Worm (Caenorhabditis elegans) whole organism, late embryonic: ENCODE results near the gene gpa-17.

ENCODE experiments used
- C38D4.7 ChIP-seq: fragments of 200-800 bp; sonication (Bioruptor generic); optimal IDR thresholded peaks from 2 replicates; lab custom pipeline; 2018; ENCODE audit warnings: mild to moderate bottlenecking, missing genetic modification characterization, moderate library complexity, missing compliant biosample characterization
- F13H6.1 ChIP-seq: sonication (generic microtip); optimal IDR thresholded peaks from 2 replicates; lab custom pipeline; 2016; ENCODE audit warnings: missing genetic modification characterization, missing compliant biosample characterization
- K02D7.2 ChIP-seq: sonication (generic microtip); optimal IDR thresholded peaks from 2 replicates; lab custom pipeline; 2017; ENCODE audit warnings: mild to moderate bottlenecking, missing genetic modification characterization, missing compliant biosample characterization
- K09A11.1 ChIP-seq: sonication (generic microtip); optimal IDR thresholded peaks from 2 replicates; lab custom pipeline; 2017; ENCODE audit warnings: antibody characterized with exemption, mild to moderate bottlenecking, missing genetic modification characterization, missing compliant biosample characterization; ENCODE audit not compliant: insufficient read depth
- T23F11.4 ChIP-seq: fragments of 200-800 bp; sonication (Bioruptor generic); optimal IDR thresholded peaks from 2 replicates; lab custom pipeline; 2018; ENCODE audit warnings: mild to moderate bottlenecking, missing genetic modification characterization, missing compliant biosample characterization
- ahr-1 ChIP-seq: sonication (generic microtip); optimal IDR thresholded peaks from 2 replicates; lab custom pipeline; 2016; ENCODE audit warnings: missing genetic modification characterization, missing compliant biosample characterization
- ama-1 ChIP-seq: fragments of 150-350 bp; optimal IDR thresholded peaks from 2 replicates; lab custom pipeline; 2014
- ceh-14 ChIP-seq: sonication (generic microtip); optimal IDR thresholded peaks from 2 replicates; lab custom pipeline; 2016; ENCODE audit warnings: missing genotype, missing genetic modification characterization, missing compliant biosample characterization
- ceh-19 ChIP-seq: fragments of 200-800 bp; sonication (Bioruptor generic); optimal IDR thresholded peaks from 2 replicates; lab custom pipeline; 2018; ENCODE audit warnings: mild to moderate bottlenecking, missing genetic modification characterization, missing compliant biosample characterization
- ceh-2 ChIP-seq: sonication (generic microtip); optimal IDR thresholded peaks from 2 replicates; lab custom pipeline; 2016; ENCODE audit warnings: missing genotype, missing genetic modification characterization, missing compliant biosample characterization
- ceh-22 ChIP-seq: sonication (generic microtip); optimal IDR thresholded peaks from 2 replicates; lab custom pipeline; 2017; ENCODE audit warnings: missing biosample characterization, missing genetic modification characterization
- ceh-30 ChIP-seq: fragments of 150-350 bp; optimal IDR thresholded peaks from 2 replicates; lab custom pipeline; 2014; ENCODE audit warnings: missing biosample characterization, missing genetic modification characterization
- ceh-31 ChIP-seq: sonication (generic microtip); optimal IDR thresholded peaks from 2 replicates; lab custom pipeline; 2016; ENCODE audit warnings: missing genetic modification characterization, missing compliant biosample characterization
- ceh-34 ChIP-seq: sonication (generic microtip); optimal IDR thresholded peaks from 2 replicates; lab custom pipeline; 2016; ENCODE audit warnings: mild to moderate bottlenecking, missing genetic modification characterization, missing compliant biosample characterization
- ceh-48 ChIP-seq: sonication (generic microtip); optimal IDR thresholded peaks from 2 replicates; lab custom pipeline; 2016; ENCODE audit warnings: missing genetic modification characterization, inconsistent platforms, missing compliant biosample characterization
- ceh-6 ChIP-seq: fragments of 200-800 bp; sonication (Bioruptor generic); optimal IDR thresholded peaks from 2 replicates; lab custom pipeline; 2018; ENCODE audit warnings: mild to moderate bottlenecking, missing genetic modification characterization, missing compliant biosample characterization
- ceh-9 ChIP-seq: sonication (generic microtip); optimal IDR thresholded peaks from 2 replicates; lab custom pipeline; 2016; ENCODE audit warnings: mild to moderate bottlenecking, missing genetic modification characterization, inconsistent platforms, missing compliant biosample characterization
- che-1 ChIP-seq: sonication (generic microtip); optimal IDR thresholded peaks from 2 replicates; lab custom pipeline; 2016; ENCODE audit warnings: mild to moderate bottlenecking, missing genetic modification characterization, missing compliant biosample characterization
- dve-1 ChIP-seq: sonication (generic microtip); optimal IDR thresholded peaks from 2 replicates; lab custom pipeline; 2017; ENCODE audit warnings: antibody characterized with exemption, mild to moderate bottlenecking, missing genetic modification characterization, missing compliant biosample characterization
- elt-2 ChIP-seq: sonication (generic microtip); optimal IDR thresholded peaks from 2 replicates; lab custom pipeline; 2016; ENCODE audit warnings: missing genetic modification reagents, missing genetic modification characterization, missing compliant biosample characterization
- elt-4 ChIP-seq: sonication (generic microtip); optimal IDR thresholded peaks from 2 replicates; lab custom pipeline; 2016; ENCODE audit warnings: missing genetic modification characterization, missing compliant biosample characterization
- eyg-1 ChIP-seq: sonication (generic microtip); optimal IDR thresholded peaks from 2 replicates; lab custom pipeline; 2016; ENCODE audit warnings: missing genotype, missing genetic modification characterization, missing compliant biosample characterization
- fax-1 ChIP-seq: sonication (generic microtip); optimal IDR thresholded peaks from 2 replicates; lab custom pipeline; 2016; ENCODE audit warnings: missing genotype, missing genetic modification characterization, missing compliant biosample characterization
- fkh-6 ChIP-seq: sonication (generic microtip); optimal IDR thresholded peaks from 2 replicates; lab custom pipeline; 2016; ENCODE audit warnings: missing genetic modification characterization, missing compliant biosample characterization
- gmeb-2 ChIP-seq: sonication (generic microtip); optimal IDR thresholded peaks from 2 replicates; lab custom pipeline; 2016; ENCODE audit warnings: missing genetic modification characterization, inconsistent platforms, missing compliant biosample characterization
- hlh-13 ChIP-seq: fragments of 200-800 bp; sonication (Bioruptor generic); optimal IDR thresholded peaks from 2 replicates; lab custom pipeline; 2018; ENCODE audit warnings: mild to moderate bottlenecking, missing genetic modification characterization, missing compliant biosample characterization
- hlh-6 ChIP-seq: sonication (generic microtip); optimal IDR thresholded peaks from 2 replicates; lab custom pipeline; 2016; ENCODE audit warnings: missing genotype, missing genetic modification characterization, missing compliant biosample characterization
- hlh-8 ChIP-seq: sonication (generic microtip); optimal IDR thresholded peaks from 2 replicates; lab custom pipeline; 2016; ENCODE audit warnings: missing genotype, missing genetic modification characterization, missing compliant biosample characterization
- lim-6 ChIP-seq: sonication (generic microtip); optimal IDR thresholded peaks from 2 replicates; lab custom pipeline; 2016; ENCODE audit warnings: missing genetic modification characterization, missing compliant biosample characterization
- lin-11 ChIP-seq: fragments of 200-800 bp; sonication (Bioruptor generic); optimal IDR thresholded peaks from 2 replicates; lab custom pipeline; 2018; ENCODE audit warnings: mild to moderate bottlenecking, missing genetic modification characterization, missing compliant biosample characterization
- madf-2 ChIP-seq: sonication (generic microtip); optimal IDR thresholded peaks from 2 replicates; lab custom pipeline; 2017; ENCODE audit warnings: missing genetic modification characterization, missing compliant biosample characterization
- mec-3 ChIP-seq: sonication (generic microtip); optimal IDR thresholded peaks from 2 replicates; lab custom pipeline; 2016; ENCODE audit warnings: borderline replicate concordance, missing genetic modification characterization, missing compliant biosample characterization
- nhr-11 ChIP-seq: fragments of 150-350 bp; optimal IDR thresholded peaks from 2 replicates; lab custom pipeline; 2014; ENCODE audit warnings: missing biosample characterization, missing genetic modification characterization
- odd-2 ChIP-seq: sonication (generic microtip); optimal IDR thresholded peaks from 2 replicates; lab custom pipeline; 2017; ENCODE audit warnings: antibody characterized with exemption, mild to moderate bottlenecking, missing genetic modification characterization, missing compliant biosample characterization
- pag-3 ChIP-seq: sonication (generic microtip); optimal IDR thresholded peaks from 2 replicates; lab custom pipeline; 2016; ENCODE audit warnings: missing compliant biosample characterization, missing genetic modification characterization, borderline replicate concordance
- pat-9 ChIP-seq: fragments of 200-800 bp; sonication (Bioruptor generic); optimal IDR thresholded peaks from 2 replicates; lab custom pipeline; 2018; ENCODE audit warnings: mild to moderate bottlenecking, missing genetic modification characterization, moderate library complexity, missing compliant biosample characterization
- pax-1 ChIP-seq: fragments of 150-350 bp; optimal IDR thresholded peaks from 2 replicates; lab custom pipeline; 2014; ENCODE audit warnings: missing biosample characterization, missing genetic modification characterization
- pha-2 ChIP-seq: sonication (generic microtip); optimal IDR thresholded peaks from 2 replicates; lab custom pipeline; 2017; ENCODE audit warnings: mild to moderate bottlenecking, missing genetic modification characterization, missing compliant biosample characterization
- pqm-1 ChIP-seq: sonication (generic microtip); optimal IDR thresholded peaks from 2 replicates; lab custom pipeline; 2016; ENCODE audit warnings: missing genetic modification characterization, missing compliant biosample characterization
- pros-1 ChIP-seq: fragments of 150-350 bp; optimal IDR thresholded peaks from 2 replicates; lab custom pipeline; 2014; ENCODE audit warnings: missing biosample characterization, missing genetic modification reagents, missing genetic modification characterization
- ref-2 ChIP-seq: sonication (generic microtip); optimal IDR thresholded peaks from 2 replicates; lab custom pipeline; 2016; ENCODE audit warnings: missing genetic modification characterization, missing compliant biosample characterization
- sdc-2 ChIP-seq: sonication (generic microtip); optimal IDR thresholded peaks from 2 replicates; lab custom pipeline; 2016; ENCODE audit warnings: missing genotype, missing genetic modification characterization, missing compliant biosample characterization
- sox-2 ChIP-seq: fragments of 200-800 bp; sonication (Bioruptor generic); IDR thresholded peaks from 2 replicates; pipeline ENCODE4 v1.3.6; 2022; ENCODE audit warnings: missing genetic modification reagents, missing genetic modification characterization, missing compliant biosample characterization
- sox-4 ChIP-seq: sonication (generic microtip); optimal IDR thresholded peaks from 2 replicates; lab custom pipeline; 2017; ENCODE audit warnings: mild to moderate bottlenecking, missing genetic modification characterization, inconsistent platforms, missing compliant biosample characterization
- syd-9 ChIP-seq: sonication (generic microtip); optimal IDR thresholded peaks from 2 replicates; lab custom pipeline; 2016; ENCODE audit warnings: mild to moderate bottlenecking, missing genetic modification characterization, moderate library complexity, missing compliant biosample characterization
- tbx-2 ChIP-seq: sonication (generic microtip); optimal IDR thresholded peaks from 2 replicates; lab custom pipeline; 2016; ENCODE audit warnings: missing genetic modification characterization, missing compliant biosample characterization
- tbx-7 ChIP-seq: sonication (generic microtip); optimal IDR thresholded peaks from 2 replicates; lab custom pipeline; 2016; ENCODE audit warnings: missing genotype, missing genetic modification characterization, missing compliant biosample characterization
- unc-3 ChIP-seq, 2 experiments: fragments of 200-800 bp in 1 of 2; sonication (Bioruptor generic) in 1 of 2; sonication (generic microtip) in 1 of 2; conservative IDR thresholded peaks in 1 of 2; optimal IDR thresholded peaks in 1 of 2; 2 replicates each; pipeline versions ENCODE4 v1.3.6 to Lab custom; 2016 to 2022; ENCODE audit warnings: missing compliant biosample characterization in 2 of 2, missing genetic modification characterization in 2 of 2, missing genetic modification reagents in 1 of 2
- unc-42 ChIP-seq: sonication (generic microtip); optimal IDR thresholded peaks from 2 replicates; lab custom pipeline; 2016; ENCODE audit warnings: missing genotype, missing genetic modification characterization, missing compliant biosample characterization
- ztf-16 ChIP-seq: sonication (generic microtip); optimal IDR thresholded peaks from 2 replicates; lab custom pipeline; 2017; ENCODE audit warnings: missing genetic modification characterization, missing compliant biosample characterization

The gpa-17 gene

ce11 chrIII:2578993-2579392, 7.4 kb upstream of the gpa-17 start, which contains the start of gene Y71H2B.8:
Gene Y71H2B.8 (plus strand): TSS chrIII:2579293.
- TF ChIP-seq ceh-19 (no peak), hlh-8 (tag; lab: Kevin White, UChicago) (no peak), sox-4 (tag; lab: Kevin White, UChicago) (no peak), unc-42 (tag; lab: Kevin White, UChicago) (no peak), ceh-22 (tag; lab: Kevin White, UChicago) (no peak), elt-4 (no peak), pag-3 (no peak), mec-3 (tag; lab: Kevin White, UChicago) (no peak), F13H6.1 (tag; lab: Kevin White, UChicago) (no peak)

DNA sequence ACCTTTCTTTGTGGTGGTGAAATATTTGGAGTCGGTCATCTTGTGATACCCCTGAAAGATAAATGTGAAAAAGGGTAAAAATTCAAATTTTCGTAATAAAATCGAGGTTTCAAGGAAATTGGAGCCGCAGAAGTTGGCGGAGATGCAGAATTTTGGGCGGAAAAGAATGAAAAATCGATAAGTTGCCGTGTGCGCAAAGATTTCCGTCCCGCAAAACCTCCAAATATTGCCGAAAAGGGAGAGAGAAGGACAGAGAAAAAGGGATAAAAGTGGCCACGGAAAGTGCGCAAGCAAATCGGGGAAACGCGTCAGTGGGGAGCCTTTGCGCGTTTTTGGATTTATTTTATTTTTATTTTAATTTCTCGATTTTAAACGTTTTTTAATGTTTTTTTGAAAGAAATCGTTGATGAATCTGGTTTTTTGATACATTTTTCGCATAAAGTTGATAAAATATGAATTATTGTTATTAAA, 10.7 kb downstream of the gpa-17 start, which contains the start of gene apb-1:
Gene apb-1, minus strand, starts transcription at position 51 of the 471 bp plus-strand sequence.
- TF ChIP-seq madf-2 (peak; percentile 61), hlh-13 (peak; percentile 19), ztf-16 (tag; lab: Kevin White, UChicago) (peak; percentile 65), ceh-31 (peak; percentile 85), elt-2 (peak; percentile 81), sox-2 (peak; percentile 53), ahr-1 (tag; lab: Kevin White, UChicago) (no peak), K09A11.1 (tag; lab: Kevin White, UChicago) (no peak), lin-11 (tag; lab: Kevin White, UChicago) (peak; percentile 49), syd-9 (tag; lab: Kevin White, UChicago) (peak; percentile 31), T23F11.4 (GFP tag; lab: Kevin White, UChicago) (no peak), unc-42 (tag; lab: Kevin White, UChicago) (peak; percentile 85), ceh-2 (tag; lab: Kevin White, UChicago) (peak; percentile 58), hlh-8 (tag; lab: Kevin White, UChicago) (no peak), tbx-7 (tag; lab: Kevin White, UChicago) (no peak), lim-6 (tag; lab: Kevin White, UChicago) (peak; percentile 15), C38D4.7 (GFP tag; lab: Kevin White, UChicago) (peak; percentile 24), pros-1 (tag; lab: Kevin White, UChicago) (no peak), ceh-48 (tag; lab: Kevin White, UChicago) (peak; percentile 98), eyg-1 (tag; lab: Kevin White, UChicago) (no peak), ceh-34 (peak; percentile 86), hlh-6 (no peak), ceh-6 (GFP tag; lab: Kevin White, UChicago) (peak; percentile 13), ceh-9 (tag; lab: Kevin White, UChicago) (no peak), nhr-11 (tag; lab: Kevin White, UChicago) (no peak), che-1 (tag; lab: Kevin White, UChicago) (peak; percentile 58), sox-4 (tag; lab: Kevin White, UChicago) (peak; percentile 64), pax-1 (peak; percentile 44), ama-1 (lab: Kevin White, UChicago) (no peak), tbx-2 (tag; lab: Kevin White, UChicago) (peak; percentile 79), sdc-2 (tag; lab: Kevin White, UChicago) (peak; percentile 28), elt-4 (no peak), odd-2 (tag; lab: Kevin White, UChicago) (no peak), pqm-1 (tag; lab: Kevin White, UChicago) (no peak), fkh-6 (tag; lab: Kevin White, UChicago) (no peak), unc-3 (GFP tag; conservative IDR thresholded peaks at IDR 0.05; lab: Robert Waterston, UW) (0 out of 2 replicates have a peak, but pooled peaks have one; percentile 20), unc-3 (tag; optimal IDR thresholded peaks at IDR 0.05; lab: Kevin White, UChicago) (peak; percentile 33), pha-2 (no peak), fax-1 (tag; lab: Kevin White, UChicago) (peak; percentile 20), ref-2 (tag; lab: Kevin White, UChicago) (no peak), ceh-14 (peak; percentile 60), K02D7.2 (tag; lab: Kevin White, UChicago) (no peak), mec-3 (tag; lab: Kevin White, UChicago) (no peak), ceh-30 (tag; lab: Kevin White, UChicago) (peak; percentile 58), gmeb-2 (tag; lab: Kevin White, UChicago) (peak; percentile 52), pat-9 (tag; lab: Kevin White, UChicago) (no peak), dve-1 (tag; lab: Kevin White, UChicago) (peak; percentile 75), ceh-22 (tag; lab: Kevin White, UChicago) (no peak)
